Fruit fly (Drosophila melanogaster): ENCODE data around the gene Sb.

- TF ChIP-seq CG6808 (GFP tag; optimal IDR thresholded peaks at IDR 0.05) (no peak), CG9139 (GFP tag; optimal IDR thresholded peaks at IDR 0.05) (no peak), CG4318 (GFP tag; optimal IDR thresholded peaks at IDR 0.05) (no peak), fkh (GFP tag; optimal IDR thresholded peaks at IDR 0.05) (no peak), CG16779 (tag; optimal IDR thresholded peaks at IDR 0.05) (no peak), CG8119 (GFP tag; IDR thresholded peaks at IDR 0.05) (no peak)
Measured at dm6 chr3R:16187737-16188136, 71.8 kb downstream of the Sb start.

Data from whole organism, prepupa.